Worm (Caenorhabditis elegans) whole organism, L4 larva: ENCODE results near the gene gpa-10.

Experiments used
- ZK546.5 ChIP-seq, 2 experiments: sonication (generic microtip); optimal IDR thresholded peaks; 2 replicates each; lab custom pipeline; 2017; ENCODE audit warnings: missing biosample characterization in 2 of 2, missing genetic modification characterization in 2 of 2
- aly-2 ChIP-seq: sonication (generic microtip); optimal IDR thresholded peaks from 2 replicates; lab custom pipeline; 2018; ENCODE audit warnings: missing biosample characterization, missing genetic modification characterization
- dve-1 ChIP-seq: sonication (generic microtip); optimal IDR thresholded peaks from 2 replicates; lab custom pipeline; 2017; ENCODE audit warnings: antibody characterized with exemption, mild to moderate bottlenecking, missing genetic modification characterization, missing compliant biosample characterization; ENCODE audit not compliant: insufficient read depth
- fkh-10 ChIP-seq: fragments of 150-350 bp; optimal IDR thresholded peaks from 2 replicates; lab custom pipeline; 2014; ENCODE audit warnings: missing biosample characterization, missing genetic modification reagents, missing genetic modification characterization
- hlh-30 ChIP-seq: sonication (generic microtip); optimal IDR thresholded peaks from 2 replicates; lab custom pipeline; 2017; ENCODE audit warnings: antibody characterized with exemption, mild to moderate bottlenecking, missing genetic modification characterization, missing compliant biosample characterization; ENCODE audit not compliant: insufficient read depth
- nhr-10 ChIP-seq: fragments of 150-350 bp; optimal IDR thresholded peaks from 2 replicates; lab custom pipeline; 2014; ENCODE audit warnings: missing biosample characterization, missing genetic modification characterization
- skn-1 ChIP-seq: fragments of 150-350 bp; optimal IDR thresholded peaks from 2 replicates; lab custom pipeline; 2014; ENCODE audit warnings: missing biosample characterization, missing genetic modification characterization
- zag-1 ChIP-seq: fragments of 150-350 bp; optimal IDR thresholded peaks from 2 replicates; lab custom pipeline; 2014; ENCODE audit warnings: missing biosample characterization, missing genetic modification characterization
- zfp-3 ChIP-seq: fragments of 200-800 bp; sonication (Bioruptor generic); conservative IDR thresholded peaks from 2 replicates; pipeline ENCODE4 v1.3.6; 2022; ENCODE audit warnings: missing genetic modification reagents, missing genetic modification characterization, missing compliant biosample characterization

- TF ChIP-seq fkh-10 (no peak), nhr-10 (tag; lab: Kevin White, UChicago) (no peak), zag-1 (tag; lab: Kevin White, UChicago) (no peak), skn-1 (tag; lab: Kevin White, UChicago) (no peak), dve-1 (no peak), ZK546.5 (tag; optimal IDR thresholded peaks at IDR 0.05; lab: Kevin White, UChicago) (no peak), zfp-3 (GFP tag; lab: Robert Waterston, UW) (no peak), hlh-30 (tag; lab: Kevin White, UChicago) (no peak), aly-2 (no peak)
Measured at ce11 chrV:6828786-6829185, 25.8 kb downstream of the gpa-10 start, which contains the start of gene dmsr-15.
